Worm (Caenorhabditis elegans) whole organism, late embryonic: ENCODE results near the gene R102.11.

Experiments
- K02D7.2 ChIP-seq: sonication (generic microtip); optimal IDR thresholded peaks from 2 replicates; lab custom pipeline; 2017; ENCODE audit warnings: mild to moderate bottlenecking, missing genetic modification characterization, missing compliant biosample characterization
- Y22D7AL.16 ChIP-seq: sonication (generic microtip); optimal IDR thresholded peaks from 2 replicates; lab custom pipeline; 2016; ENCODE audit warnings: missing genetic modification characterization, missing compliant biosample characterization
- ama-1 ChIP-seq: fragments of 150-350 bp; optimal IDR thresholded peaks from 2 replicates; lab custom pipeline; 2014
- ceh-22 ChIP-seq: sonication (generic microtip); optimal IDR thresholded peaks from 2 replicates; lab custom pipeline; 2017; ENCODE audit warnings: missing biosample characterization, missing genetic modification characterization
- ets-4 ChIP-seq: sonication (generic microtip); optimal IDR thresholded peaks from 2 replicates; lab custom pipeline; 2016; ENCODE audit warnings: missing genetic modification characterization, missing compliant biosample characterization
- hlh-30 ChIP-seq: sonication (generic microtip); optimal IDR thresholded peaks from 2 replicates; lab custom pipeline; 2017; ENCODE audit warnings: antibody characterized with exemption, missing genetic modification characterization, missing compliant biosample characterization; ENCODE audit not compliant: insufficient read depth
- nfya-1 ChIP-seq: sonication (generic microtip); optimal IDR thresholded peaks from 2 replicates; lab custom pipeline; 2017; ENCODE audit warnings: missing genetic modification characterization, mild to moderate bottlenecking, missing compliant biosample characterization, antibody characterized with exemption, moderate library complexity
- unc-55 ChIP-seq: sonication (generic microtip); optimal IDR thresholded peaks from 2 replicates; lab custom pipeline; 2017; ENCODE audit warnings: missing biosample characterization, missing genetic modification reagents, missing genetic modification characterization

ce11 chrIV:10682155-10682749 lies 17.3 kb downstream of the R102.11 start, which contains the start of gene fmo-2:
- no peak for TF ChIP-seq hlh-30 (tag; lab: Kevin White, UChicago)
- TF ChIP-seq ama-1 (lab: Kevin White, UChicago): no peak
- TF ChIP-seq K02D7.2 (tag; lab: Kevin White, UChicago): no peak
- TF ChIP-seq nfya-1 (tag; lab: Kevin White, UChicago): no peak
- no peak for TF ChIP-seq ets-4
- TF ChIP-seq unc-55 (GFP tag; lab: Kevin White, UChicago): no peak
- no peak for TF ChIP-seq ceh-22
- no peak for TF ChIP-seq Y22D7AL.16 (tag; lab: Kevin White, UChicago)
